Fruit fly (Drosophila melanogaster) ovary, adult (tissue): Measurements from ENCODE around the gene CG4390.

Experiments used
- CG17801 ChIP-seq: fragments of 200-800 bp; optimal IDR thresholded peaks from 2 replicates; lab custom pipeline; 2019; ENCODE audit warnings: missing biosample characterization, mild to moderate bottlenecking, missing genetic modification characterization, moderate library complexity; ENCODE audit not compliant: partially characterized antibody

The CG4390 gene

DNA sequence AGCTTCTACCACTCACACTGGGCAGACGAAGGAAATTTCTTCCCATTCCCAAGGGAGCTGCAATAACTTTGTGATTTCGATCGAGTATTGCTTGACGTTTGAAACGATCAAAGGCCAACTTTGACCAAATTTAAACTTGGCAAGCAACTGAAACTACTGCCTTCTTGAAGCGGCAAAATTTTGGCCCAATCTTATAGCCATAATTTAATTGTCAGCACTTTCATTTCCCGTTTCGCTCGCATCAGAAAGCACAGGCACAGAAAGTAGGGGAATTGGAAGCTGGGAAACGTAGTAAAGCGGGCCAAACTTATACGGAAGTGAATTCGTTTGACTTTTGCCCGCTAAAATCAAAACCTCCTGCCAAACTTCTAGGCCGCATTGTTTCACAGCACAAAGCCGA lies at the start of gene CG4390:
Gene CG4390 (minus strand): TSS at position 101 of the 400 bp plus-strand sequence.
- TF ChIP-seq CG17801 (GFP tag; lab: Kevin White, UChicago), result no peak

DNA sequence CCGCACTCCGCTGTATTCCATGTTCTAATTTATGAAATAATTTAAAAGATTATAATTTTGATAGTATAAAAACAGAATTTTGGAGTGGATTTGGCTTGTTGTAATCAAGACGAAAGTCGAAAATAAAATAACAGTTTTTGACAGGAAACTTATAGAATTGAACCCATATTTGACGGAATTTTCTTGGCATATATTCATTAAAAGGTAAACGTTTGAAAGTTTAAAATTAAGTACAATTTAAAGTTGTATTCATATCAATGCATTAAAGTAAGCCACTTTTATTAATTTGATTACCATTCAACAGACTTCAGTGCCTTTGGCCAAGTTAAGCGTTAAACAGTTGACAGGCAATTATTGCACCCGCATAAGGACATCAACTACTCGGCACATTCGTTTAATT lies 48.3 kb upstream of the CG4390 start, which contains the start of gene CG31206:
Gene CG31206 (minus strand): TSS at position 101 of the 400 bp plus-strand sequence.
- TF ChIP-seq CG17801 (GFP tag; lab: Kevin White, UChicago), result no peak

DNA sequence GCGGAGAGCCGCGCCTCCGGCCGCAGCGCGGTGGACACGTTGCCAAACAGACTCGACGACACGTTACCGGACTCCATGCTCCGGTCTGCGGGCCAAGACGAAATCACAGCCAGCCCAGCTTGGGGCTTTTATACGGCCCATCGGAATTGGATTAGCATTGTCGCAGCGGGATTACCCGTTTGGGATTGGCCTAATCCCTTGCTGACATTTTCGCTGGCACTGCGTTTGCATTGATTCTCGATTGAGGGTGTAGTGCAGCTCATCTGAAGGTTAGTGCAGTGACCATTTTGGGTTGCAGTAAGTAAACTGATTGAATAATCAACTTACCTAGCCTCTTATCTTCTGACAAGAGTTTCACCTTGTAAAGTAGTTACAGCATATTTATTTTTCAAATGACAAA lies 22.8 kb upstream of the CG4390 start, which contains the start of gene Rh3:
Gene Rh3 (minus strand): TSS at position 101 of the 400 bp plus-strand sequence.
- no peak for TF ChIP-seq CG17801 (GFP tag; lab: Kevin White, UChicago)

DNA sequence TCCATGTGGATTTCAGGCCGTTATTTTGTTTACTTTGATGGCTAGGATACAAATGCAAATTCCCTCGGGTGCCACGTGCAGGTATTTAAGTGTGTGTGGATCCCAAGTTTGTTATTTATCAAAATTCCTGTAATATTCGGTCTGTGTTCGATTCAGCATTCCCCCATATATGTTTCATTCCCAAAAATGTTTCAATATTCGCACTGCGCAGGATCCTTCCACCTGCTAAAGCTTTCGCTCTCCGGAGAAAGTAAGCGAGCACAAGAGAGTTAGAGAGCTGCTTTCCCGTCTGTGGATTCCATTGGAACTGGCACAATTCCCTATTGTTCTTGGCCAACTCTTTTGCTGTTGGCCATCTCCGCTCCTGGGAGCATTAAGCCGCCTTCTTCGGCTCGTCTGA lies 20.7 kb upstream of the CG4390 start:
- TF ChIP-seq CG17801 (GFP tag; lab: Kevin White, UChicago), result no peak

DNA sequence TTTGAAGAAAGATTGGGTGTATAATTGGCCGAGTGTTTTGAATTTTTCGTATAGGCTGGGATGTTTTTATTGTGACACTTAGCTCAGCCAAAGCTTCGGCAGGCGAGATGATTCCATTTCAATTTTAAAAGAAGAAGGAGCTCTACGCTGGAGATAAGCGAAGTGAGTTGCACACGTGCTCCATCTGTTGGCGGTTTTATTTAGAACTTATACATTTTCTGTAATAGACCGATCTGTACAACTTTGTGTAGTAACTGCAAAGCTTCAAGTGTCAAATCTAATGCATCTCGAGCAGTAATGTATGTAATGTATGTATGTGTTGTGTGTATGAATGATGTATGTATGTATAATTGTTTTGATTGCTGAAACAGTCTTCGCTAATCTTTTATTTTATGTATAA lies 6.9 kb upstream of the CG4390 start:
- no peak for TF ChIP-seq CG17801 (GFP tag; lab: Kevin White, UChicago)

DNA sequence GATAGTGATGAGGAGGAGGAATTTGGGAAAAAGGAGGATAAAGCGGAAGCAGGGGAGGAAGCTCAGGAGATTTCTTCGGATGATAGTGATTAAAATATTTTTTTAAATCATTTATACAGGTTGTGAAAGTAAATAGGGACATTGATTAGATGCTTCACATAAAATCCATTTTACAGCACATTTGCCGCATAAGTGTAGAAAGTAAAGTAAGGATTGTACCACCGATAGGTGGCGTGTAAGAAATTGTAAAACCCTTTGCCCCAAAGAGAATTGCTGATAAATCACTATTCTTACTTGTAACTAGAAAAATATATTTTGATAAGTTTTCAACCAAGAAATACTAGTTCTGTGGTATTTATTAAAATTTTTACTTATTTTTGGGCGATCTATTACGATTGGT lies 590 bp downstream of the CG4390 start:
- TF ChIP-seq CG17801 (GFP tag; lab: Kevin White, UChicago), result no peak

DNA sequence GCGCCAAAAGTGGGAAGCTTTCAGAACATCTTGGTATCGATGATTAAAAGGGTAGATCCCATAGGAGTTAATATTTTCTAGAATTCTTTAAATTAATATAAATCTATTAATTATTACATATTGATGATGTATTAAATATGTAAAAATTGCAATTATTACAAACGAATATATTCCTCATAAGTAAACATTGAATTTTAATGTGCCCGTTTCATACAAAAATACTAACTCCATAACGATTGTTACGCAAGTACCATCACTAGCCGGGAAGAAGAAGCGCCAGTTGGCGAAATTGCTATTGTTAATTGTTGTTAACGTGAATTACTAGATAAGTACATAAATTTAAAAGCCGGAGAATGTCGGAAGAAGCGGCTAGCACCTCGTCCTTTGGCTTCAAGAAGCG lies 2.0 kb downstream of the CG4390 start, which contains the start of gene mdlc:
Gene mdlc (plus strand): TSS at position 248 of the 400 bp plus-strand sequence.
- TF ChIP-seq CG17801 (GFP tag; lab: Kevin White, UChicago), result no peak

DNA sequence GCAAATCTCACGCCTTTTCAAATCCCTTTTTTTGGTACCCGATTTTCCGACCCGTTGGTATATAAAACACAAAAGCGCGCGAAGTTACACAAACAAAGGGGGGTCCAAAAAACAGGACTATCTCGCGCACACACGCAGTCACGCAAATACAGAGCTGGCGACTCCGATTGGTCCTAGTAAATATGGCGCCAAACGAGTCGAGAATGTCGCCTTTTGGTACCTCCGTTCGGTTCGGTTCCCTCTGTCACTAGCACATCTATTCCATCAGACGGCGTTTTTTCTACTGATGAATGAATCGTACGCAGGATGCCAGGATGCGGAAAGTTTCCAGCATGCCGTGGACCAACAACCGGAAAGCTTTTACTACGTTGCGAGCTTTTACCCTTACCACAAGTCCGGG lies 3.7 kb downstream of the CG4390 start, which contains the start of gene CG17193:
Gene CG17193 (minus strand): TSS at position 289 of the 400 bp plus-strand sequence.
- TF ChIP-seq CG17801 (GFP tag; lab: Kevin White, UChicago), result no peak

DNA sequence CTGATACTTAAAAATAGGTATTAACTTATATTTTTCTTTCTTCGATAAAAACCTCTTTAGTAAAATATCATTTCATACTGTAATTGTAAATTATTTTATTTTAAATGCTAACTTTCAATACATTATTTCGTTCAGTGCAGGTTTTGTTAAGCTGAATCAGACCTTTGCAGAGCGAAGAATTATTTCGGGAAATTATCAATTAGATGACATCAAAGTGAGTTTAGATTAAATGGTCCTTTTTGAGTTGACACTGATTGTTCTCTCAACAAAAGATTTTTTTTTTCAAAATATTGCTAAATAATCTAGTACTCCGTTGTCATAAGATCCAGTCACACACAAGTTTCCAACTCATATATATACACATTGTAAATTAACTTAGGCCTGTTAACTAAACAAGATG lies 17.1 kb downstream of the CG4390 start, which contains the start of the genes CG33934 and Indy-2:
Gene CG33934 (plus strand): TSS at position 301 of the 400 bp plus-strand sequence.
Gene Indy-2 (plus strand): TSS at position 301 of the 400 bp plus-strand sequence.
- no peak for TF ChIP-seq CG17801 (GFP tag; lab: Kevin White, UChicago)

DNA sequence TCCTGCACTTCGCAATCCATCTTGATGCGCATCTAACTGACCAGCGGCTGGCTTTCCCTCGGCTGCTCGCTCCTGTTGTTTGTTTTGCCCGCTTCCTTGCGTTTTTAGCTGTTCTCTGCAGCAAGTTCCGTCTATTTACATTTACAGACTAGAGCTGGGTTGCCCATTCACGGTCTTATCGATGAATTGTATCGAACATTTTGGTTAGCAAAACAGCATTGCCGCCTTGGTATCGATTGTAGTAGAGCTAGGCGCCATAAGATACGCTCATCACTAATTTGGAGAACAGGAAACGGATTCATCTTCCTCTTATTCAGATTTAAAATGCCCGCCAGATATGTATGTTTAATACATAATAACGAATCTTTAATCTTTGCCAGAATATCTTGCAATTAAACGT lies 23.7 kb downstream of the CG4390 start, which contains the start of gene Regnase-1:
Gene Regnase-1 (minus strand): TSS at position 170 of the 400 bp plus-strand sequence.
- peak; percentile 93 for TF ChIP-seq CG17801 (GFP tag; lab: Kevin White, UChicago)

DNA sequence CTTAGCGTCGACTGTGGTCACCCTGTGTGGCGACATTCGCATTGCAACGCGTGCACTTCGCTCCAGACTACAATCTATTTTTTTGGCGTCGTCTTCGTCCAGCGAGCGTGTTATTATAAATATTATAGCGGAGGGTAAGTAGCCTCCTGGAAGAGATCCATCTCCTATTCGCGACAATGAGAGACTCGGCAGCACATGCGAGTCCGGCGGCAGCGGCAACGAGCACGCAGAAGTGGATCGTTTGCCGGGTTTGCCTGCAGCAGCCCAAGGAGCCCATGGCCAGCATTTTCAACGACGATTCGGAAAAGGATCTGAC lies 27.8 kb downstream of the CG4390 start, which contains the start of gene idc:
Gene idc (plus strand): TSS at position 60 of the 316 bp plus-strand sequence.
- TF ChIP-seq CG17801 (GFP tag; lab: Kevin White, UChicago), result no peak

DNA sequence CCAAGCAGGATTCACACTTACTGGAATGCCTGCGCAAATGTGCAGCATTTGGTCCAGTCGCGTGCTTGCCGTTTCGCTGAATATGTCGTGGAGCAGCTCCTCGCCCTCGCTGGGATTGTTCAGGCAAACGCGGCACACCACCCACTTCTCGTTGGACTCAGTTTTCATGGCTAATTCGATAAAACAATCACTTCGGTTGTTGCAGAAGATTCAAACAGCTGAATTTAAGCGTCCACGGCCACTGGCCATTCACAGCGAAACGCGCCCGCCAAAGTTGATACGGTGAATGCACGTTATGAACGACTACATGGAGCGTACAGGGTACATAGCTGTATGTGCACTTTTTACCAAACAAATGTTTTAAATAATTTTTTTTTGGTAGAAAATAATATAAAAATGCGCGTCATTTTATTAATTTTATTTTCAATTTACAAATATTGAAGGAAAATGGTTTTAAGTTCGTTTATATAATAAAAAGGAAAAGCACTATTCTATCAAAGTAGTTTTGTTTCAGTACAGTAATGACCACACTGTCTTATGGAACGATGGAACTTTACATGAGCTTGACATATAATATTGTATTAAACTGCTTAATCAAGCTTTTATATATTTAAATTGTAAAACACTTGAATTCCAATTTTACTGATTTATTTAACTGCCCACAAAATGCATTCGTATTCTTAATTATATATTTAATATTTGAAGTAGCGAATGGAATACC lies 28.3 kb downstream of the CG4390 start, which contains the start of gene trem:
Gene trem (minus strand): TSS at position 267 of the 721 bp plus-strand sequence.
- peak; percentile 61 for TF ChIP-seq CG17801 (GFP tag; lab: Kevin White, UChicago)

DNA sequence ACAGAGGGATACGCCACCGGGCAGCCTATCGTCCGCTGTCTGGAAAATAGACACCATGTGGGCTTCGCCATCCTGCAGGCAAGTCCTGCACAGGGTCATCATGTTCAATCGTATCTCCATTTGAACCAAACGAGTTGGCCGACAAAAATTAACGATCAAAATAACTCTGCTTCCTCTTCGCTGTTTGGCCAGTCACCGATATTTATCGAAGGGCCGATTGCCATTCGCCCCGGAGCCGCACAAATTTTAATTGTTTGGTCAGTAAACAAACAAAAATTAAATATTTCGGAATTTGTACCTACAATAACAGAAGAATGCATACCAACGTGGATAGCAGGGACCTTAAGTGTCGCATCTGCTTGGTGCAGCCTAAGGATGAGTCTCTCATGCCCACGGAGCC lies 31.7 kb downstream of the CG4390 start, which contains the start of the genes CG4424 and CG4854:
Gene CG4424 (minus strand): TSS at position 200 of the 400 bp plus-strand sequence.
Gene CG4854 (plus strand): TSS at position 218 of the 400 bp plus-strand sequence.
- TF ChIP-seq CG17801 (GFP tag; lab: Kevin White, UChicago), result no peak

DNA sequence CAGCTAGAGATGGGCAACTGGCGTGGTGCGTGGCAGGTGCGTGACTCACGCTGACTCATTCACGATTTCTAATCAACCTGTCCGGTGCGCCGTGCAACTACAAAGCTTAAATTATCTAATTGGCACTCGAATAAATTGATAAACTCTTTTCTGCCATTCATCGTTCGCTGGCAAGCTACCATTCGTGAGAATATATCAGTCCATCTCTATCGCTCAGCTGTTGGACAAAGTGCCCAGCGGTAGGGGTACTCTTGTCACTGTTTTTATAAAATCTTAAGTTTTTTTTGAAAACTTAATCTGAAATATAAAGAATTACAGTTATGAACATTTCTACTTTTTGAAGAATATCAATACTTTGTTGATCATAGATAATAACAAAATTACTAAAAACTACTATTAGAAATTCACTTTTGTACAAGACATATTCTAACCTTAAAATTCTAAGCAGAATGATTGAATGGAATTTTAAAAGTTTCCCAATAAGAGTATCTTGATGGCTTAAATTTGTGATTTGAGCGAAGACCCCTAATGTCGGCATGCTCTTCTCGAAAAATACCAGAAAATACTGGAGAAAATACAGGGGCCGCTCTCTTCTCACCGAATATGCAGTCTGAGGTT lies 38.3 kb downstream of the CG4390 start, which contains the start of the genes PIG-L and psidin:
Gene PIG-L (minus strand): TSS at position 187 of the 618 bp plus-strand sequence.
Gene psidin (plus strand): TSS at position 553 of the 618 bp plus-strand sequence.
- peak; percentile 56 for TF ChIP-seq CG17801 (GFP tag; lab: Kevin White, UChicago)

DNA sequence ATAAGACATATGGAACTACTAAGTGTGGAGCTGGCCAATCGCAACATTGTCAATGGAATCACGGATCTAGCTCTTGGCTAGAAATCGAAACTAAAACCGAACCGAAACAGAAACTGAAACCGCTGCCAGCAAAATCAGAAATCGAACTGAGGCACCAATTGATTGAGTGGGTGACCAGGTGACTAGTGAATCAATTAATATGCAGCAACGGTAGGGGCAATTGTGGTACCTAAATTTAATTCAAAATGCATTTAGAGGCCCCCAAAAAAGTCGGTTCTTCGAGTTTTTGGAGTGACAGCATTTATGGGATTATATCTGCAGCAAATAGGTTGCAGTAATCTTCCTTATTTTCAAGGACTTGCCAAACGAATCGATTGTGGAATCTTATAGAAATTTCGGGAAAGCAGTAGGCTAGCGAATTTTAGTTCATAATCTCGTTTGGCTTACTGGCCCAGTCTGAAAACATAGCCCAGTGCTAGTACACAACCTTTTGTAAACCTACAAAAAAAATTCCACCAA lies 46.1 kb downstream of the CG4390 start, which contains the start of the genes CG17190 and CG4836:
Gene CG17190 (minus strand): TSS at position 101 of the 519 bp plus-strand sequence.
Gene CG4836 (plus strand): TSS at position 469 of the 519 bp plus-strand sequence.
- TF ChIP-seq CG17801 (GFP tag; lab: Kevin White, UChicago), result no peak
